Worm (Caenorhabditis elegans): ENCODE measurements around the gene C46F11.5.

ce11 chrIII:3627042-3627441 lies 30.4 kb downstream of the C46F11.5 start, which contains the start of gene sel-8:
- TF ChIP-seq him-1 (tag; optimal IDR thresholded peaks at IDR 0.05) (no peak), dao-5 (tag; optimal IDR thresholded peaks at IDR 0.05) (no peak), W03F9.2 (tag; optimal IDR thresholded peaks at IDR 0.05) (no peak)

Data from whole organism, L4/young adult.